Fruit fly (Drosophila melanogaster): Measurements from ENCODE around the gene CG33665.
"Not testable (repeated sequence)": the region's sequence is repeated elsewhere in the genome, so short reads cannot be mapped to it uniquely, and the experiment has no call there.

dm6 chrX:6478749-6479148 is at the start of gene CG33665:
- not testable (repeated sequence) for TF ChIP-seq CG8478, CTCF (optimal IDR thresholded peaks at IDR 0.05)
